Worm (Caenorhabditis elegans) whole organism, early embryonic: ENCODE data around the gene clc-32.

Experiments
- B0310.2 ChIP-seq: sonication (generic microtip); optimal IDR thresholded peaks from 2 replicates; lab custom pipeline; 2016; ENCODE audit warnings: mild to moderate bottlenecking, missing genetic modification characterization, missing compliant biosample characterization
- F13C5.2 ChIP-seq: sonication (generic microtip); optimal IDR thresholded peaks from 2 replicates; lab custom pipeline; 2017; ENCODE audit warnings: mild to moderate bottlenecking, missing genetic modification characterization, inconsistent platforms, missing compliant biosample characterization
- aly-1 ChIP-seq: sonication (generic microtip); optimal IDR thresholded peaks from 2 replicates; lab custom pipeline; 2016; ENCODE audit warnings: missing genetic modification characterization, missing compliant biosample characterization
- ama-1 ChIP-seq: fragments of 150-350 bp; optimal IDR thresholded peaks from 2 replicates; lab custom pipeline; 2014
- ceh-13 ChIP-seq: fragments of 200-800 bp; sonication (Bioruptor generic); optimal IDR thresholded peaks from 2 replicates; lab custom pipeline; 2018; ENCODE audit warnings: mild to moderate bottlenecking, missing genetic modification characterization, missing compliant biosample characterization
- ceh-36 ChIP-seq: sonication (generic microtip); optimal IDR thresholded peaks from 2 replicates; lab custom pipeline; 2016; ENCODE audit warnings: missing genetic modification characterization, inconsistent platforms, missing compliant biosample characterization
- ets-7 ChIP-seq: sonication (generic microtip); optimal IDR thresholded peaks from 2 replicates; lab custom pipeline; 2016; ENCODE audit warnings: missing genotype, missing genetic modification characterization, missing compliant biosample characterization
- flt-1 ChIP-seq: fragments of 200-800 bp; sonication (Bioruptor generic); IDR thresholded peaks from 2 replicates; pipeline ENCODE4 v1.3.6; 2022; ENCODE audit warnings: missing genetic modification characterization, missing compliant biosample characterization
- hmbx-1 ChIP-seq: sonication (generic microtip); optimal IDR thresholded peaks from 2 replicates; lab custom pipeline; 2016; ENCODE audit warnings: mild to moderate bottlenecking, missing genetic modification characterization, missing compliant biosample characterization
- hmg-4 ChIP-seq: fragments of 200-800 bp; sonication (Bioruptor generic); optimal IDR thresholded peaks from 2 replicates; lab custom pipeline; 2018; ENCODE audit warnings: mild to moderate bottlenecking, missing genetic modification characterization, missing compliant biosample characterization
- hnd-1 ChIP-seq: sonication (generic microtip); optimal IDR thresholded peaks from 2 replicates; lab custom pipeline; 2016; ENCODE audit warnings: missing genetic modification characterization, missing compliant biosample characterization
- pes-1 ChIP-seq: fragments of 200-800 bp; sonication (Bioruptor generic); IDR thresholded peaks from 2 replicates; pipeline ENCODE4 v1.3.6; 2022; ENCODE audit warnings: missing genetic modification reagents, missing genetic modification characterization, missing compliant biosample characterization
- scrt-1 ChIP-seq: fragments of 200-800 bp; sonication (Bioruptor generic); IDR thresholded peaks from 2 replicates; pipeline ENCODE4 v1.3.6; 2022; ENCODE audit warnings: missing genetic modification characterization, missing compliant biosample characterization
- sea-1 ChIP-seq: fragments of 200-800 bp; sonication (Bioruptor generic); conservative IDR thresholded peaks from 2 replicates; pipeline ENCODE4 v1.3.6; 2022; ENCODE audit warnings: missing genetic modification characterization, missing compliant biosample characterization
- tbx-11 ChIP-seq: fragments of 200-800 bp; sonication (Bioruptor generic); IDR thresholded peaks from 2 replicates; pipeline ENCODE4 v1.3.6; 2022; ENCODE audit warnings: missing genetic modification characterization, missing compliant biosample characterization
- tbx-37 ChIP-seq: fragments of 200-800 bp; sonication (Bioruptor generic); conservative IDR thresholded peaks from 2 replicates; pipeline ENCODE4 v1.3.6; 2022; ENCODE audit warnings: missing genetic modification reagents, missing genetic modification characterization, missing compliant biosample characterization
- tra-4 ChIP-seq: sonication (generic microtip); optimal IDR thresholded peaks from 2 replicates; lab custom pipeline; 2017; ENCODE audit warnings: missing genetic modification characterization, missing compliant biosample characterization

clc-32 gene

ce11 chrV:16159594-16159993, 18.6 kb upstream of the clc-32 start, which contains the start of gene F10A3.17:
TSS of gene F10A3.17 (minus strand) at chrV:16159694.
- TF ChIP-seq hmg-4 = no peak
- no peak for TF ChIP-seq tbx-37 (GFP tag; lab: Robert Waterston, UW)
- no peak for TF ChIP-seq hnd-1 (tag; lab: Kevin White, UChicago)
- no peak for TF ChIP-seq ets-7 (tag; lab: Kevin White, UChicago)
- TF ChIP-seq ceh-13 (GFP tag; lab: Kevin White, UChicago) = no peak
- no peak for TF ChIP-seq scrt-1 (GFP tag; lab: Robert Waterston, UW)
- TF ChIP-seq aly-1 (tag; lab: Kevin White, UChicago) = no peak
- no peak for TF ChIP-seq tra-4 (tag; lab: Kevin White, UChicago)
- TF ChIP-seq ceh-36 (tag; lab: Kevin White, UChicago) = no peak
- no peak for TF ChIP-seq B0310.2 (tag; lab: Kevin White, UChicago)
- TF ChIP-seq sea-1 (GFP tag; lab: Robert Waterston, UW) = no peak
- TF ChIP-seq hmbx-1 (tag; lab: Kevin White, UChicago) = no peak
- TF ChIP-seq flt-1 = no peak
- TF ChIP-seq F13C5.2 (tag; lab: Kevin White, UChicago) = no peak
- TF ChIP-seq pes-1 (GFP tag; lab: Robert Waterston, UW) = no peak
- no peak for TF ChIP-seq tbx-11 (GFP tag; lab: Robert Waterston, UW)
- no peak for TF ChIP-seq ama-1 (lab: Kevin White, UChicago)

ce11 chrV:16158391-16158790, 17.4 kb upstream of the clc-32 start, which contains the start of gene str-99:
TSS of gene str-99 (minus strand) at chrV:16158491.
- TF ChIP-seq tbx-11 (GFP tag; lab: Robert Waterston, UW) (no peak), F13C5.2 (tag; lab: Kevin White, UChicago) (no peak), hmg-4 (no peak), hmbx-1 (tag; lab: Kevin White, UChicago) (no peak), pes-1 (GFP tag; lab: Robert Waterston, UW) (no peak), ets-7 (tag; lab: Kevin White, UChicago) (no peak), scrt-1 (GFP tag; lab: Robert Waterston, UW) (no peak), ceh-36 (tag; lab: Kevin White, UChicago) (no peak), ama-1 (lab: Kevin White, UChicago) (no peak), tbx-37 (GFP tag; lab: Robert Waterston, UW) (no peak), ceh-13 (GFP tag; lab: Kevin White, UChicago) (no peak), aly-1 (tag; lab: Kevin White, UChicago) (no peak), flt-1 (no peak), B0310.2 (tag; lab: Kevin White, UChicago) (no peak), sea-1 (GFP tag; lab: Robert Waterston, UW) (no peak)

- TF ChIP-seq tra-4 (tag; lab: Kevin White, UChicago) (no peak), ama-1 (lab: Kevin White, UChicago) (no peak), aly-1 (tag; lab: Kevin White, UChicago) (no peak)
Observed at ce11 chrV:16155111-16155510, 14.1 kb upstream of the clc-32 start, which contains the start of gene str-97. TSS of gene str-97 (minus strand) at chrV:16155211.

- no peak for TF ChIP-seq ceh-36 (tag; lab: Kevin White, UChicago)
- no peak for TF ChIP-seq tbx-11 (GFP tag; lab: Robert Waterston, UW)
- TF ChIP-seq tbx-37 (GFP tag; lab: Robert Waterston, UW) = no peak
- TF ChIP-seq sea-1 (GFP tag; lab: Robert Waterston, UW) = no peak
- TF ChIP-seq flt-1 = no peak
- TF ChIP-seq hmg-4 = no peak
- TF ChIP-seq hmbx-1 (tag; lab: Kevin White, UChicago) = no peak
- no peak for TF ChIP-seq pes-1 (GFP tag; lab: Robert Waterston, UW)
- TF ChIP-seq B0310.2 (tag; lab: Kevin White, UChicago) = no peak
- TF ChIP-seq tra-4 (tag; lab: Kevin White, UChicago) = no peak
- TF ChIP-seq aly-1 (tag; lab: Kevin White, UChicago) = no peak
- no peak for TF ChIP-seq F13C5.2 (tag; lab: Kevin White, UChicago)
- TF ChIP-seq scrt-1 (GFP tag; lab: Robert Waterston, UW) = no peak
- TF ChIP-seq ceh-13 (GFP tag; lab: Kevin White, UChicago) = no peak
Observed at ce11 chrV:16153375-16153774, 12.4 kb upstream of the clc-32 start, which contains the start of gene str-254. TSS of gene str-254 (minus strand) at chrV:16153475.

- TF ChIP-seq scrt-1 (GFP tag; lab: Robert Waterston, UW) (no peak), hmg-4 (no peak), F13C5.2 (tag; lab: Kevin White, UChicago) (no peak), ceh-13 (GFP tag; lab: Kevin White, UChicago) (no peak), tra-4 (tag; lab: Kevin White, UChicago) (no peak), flt-1 (no peak), ets-7 (tag; lab: Kevin White, UChicago) (no peak), ceh-36 (tag; lab: Kevin White, UChicago) (no peak), hnd-1 (tag; lab: Kevin White, UChicago) (no peak), hmbx-1 (tag; lab: Kevin White, UChicago) (no peak), aly-1 (tag; lab: Kevin White, UChicago) (no peak), tbx-37 (GFP tag; lab: Robert Waterston, UW) (no peak), ama-1 (lab: Kevin White, UChicago) (no peak), pes-1 (GFP tag; lab: Robert Waterston, UW) (no peak), sea-1 (GFP tag; lab: Robert Waterston, UW) (no peak)
Observed at ce11 chrV:16148805-16149204, 7.8 kb upstream of the clc-32 start, which contains the start of gene F10A3.4. TSS of gene F10A3.4 (plus strand) at chrV:16149105.

ce11 chrV:16145009-16145408, 4.0 kb upstream of the clc-32 start:
- TF ChIP-seq scrt-1 (GFP tag; lab: Robert Waterston, UW) (no peak), tbx-11 (GFP tag; lab: Robert Waterston, UW) (no peak), pes-1 (GFP tag; lab: Robert Waterston, UW) (no peak), hmbx-1 (tag; lab: Kevin White, UChicago) (no peak), ceh-36 (tag; lab: Kevin White, UChicago) (no peak), flt-1 (no peak), aly-1 (tag; lab: Kevin White, UChicago) (no peak), tra-4 (tag; lab: Kevin White, UChicago) (no peak), B0310.2 (tag; lab: Kevin White, UChicago) (no peak), ceh-13 (GFP tag; lab: Kevin White, UChicago) (no peak), hmg-4 (no peak), F13C5.2 (tag; lab: Kevin White, UChicago) (no peak)
